Fruit fly (Drosophila melanogaster) whole organism, embryonic: Measurements from ENCODE around the gene dah.

Source experiments
- ATbp ChIP-seq: fragments of 200-800 bp; sonication (Bioruptor generic); optimal IDR thresholded peaks from 2 replicates; lab custom pipeline; 2017; ENCODE audit warnings: missing biosample characterization, mild to moderate bottlenecking, missing genetic modification characterization, missing genetic modification reagents
- Antp ChIP-seq: fragments of 200-800 bp; sonication (Bioruptor generic); optimal IDR thresholded peaks from 3 replicates; lab custom pipeline; 2016; ENCODE audit warnings: missing biosample characterization, missing genetic modification characterization
- Asciz ChIP-seq: fragments of 200-800 bp; sonication (Bioruptor generic); optimal IDR thresholded peaks from 2 replicates; lab custom pipeline; 2017; ENCODE audit warnings: missing biosample characterization, mild to moderate bottlenecking, missing genetic modification characterization, missing genetic modification reagents
- Bdp1 ChIP-seq: fragments of 200-800 bp; sonication (Bioruptor generic); optimal IDR thresholded peaks from 3 replicates; lab custom pipeline; 2016; ENCODE audit warnings: missing biosample characterization, missing genetic modification characterization
- CG12155 ChIP-seq: fragments of 200-800 bp; sonication (Bioruptor generic); optimal IDR thresholded peaks from 3 replicates; lab custom pipeline; 2016; ENCODE audit warnings: missing biosample characterization, missing genetic modification characterization
- CG13894 ChIP-seq: fragments of 200-800 bp; sonication (Bioruptor generic); optimal IDR thresholded peaks from 3 replicates; lab custom pipeline; 2018; ENCODE audit warnings: missing biosample characterization, mild to moderate bottlenecking, missing genetic modification characterization, moderate library complexity
- CG14710 ChIP-seq: fragments of 200-800 bp; sonication (Bioruptor generic); optimal IDR thresholded peaks from 3 replicates; lab custom pipeline; 2019; ENCODE audit warnings: missing biosample characterization, mild to moderate bottlenecking, missing genetic modification characterization, moderate library complexity
- CG15073 ChIP-seq: fragments of 200-800 bp; sonication (Bioruptor generic); optimal IDR thresholded peaks from 2 replicates; lab custom pipeline; 2016; ENCODE audit warnings: missing biosample characterization, missing genetic modification characterization
- CG15514 ChIP-seq: fragments of 200-800 bp; sonication (Bioruptor generic); optimal IDR thresholded peaks from 3 replicates; lab custom pipeline; 2017; ENCODE audit warnings: missing biosample characterization, missing genetic modification characterization, mild to moderate bottlenecking, moderate library complexity, missing genetic modification reagents
- CG1602 ChIP-seq: fragments of 200-800 bp; sonication (Bioruptor generic); optimal IDR thresholded peaks from 3 replicates; lab custom pipeline; 2016; ENCODE audit warnings: missing biosample characterization, missing genetic modification characterization
- CG2875 ChIP-seq: fragments of 200-800 bp; sonication (Bioruptor generic); optimal IDR thresholded peaks from 2 replicates; lab custom pipeline; 2017; ENCODE audit warnings: missing biosample characterization, mild to moderate bottlenecking, missing genetic modification characterization, missing genetic modification reagents
- CG33213 ChIP-seq: fragments of 200-800 bp; sonication (Bioruptor generic); optimal IDR thresholded peaks from 3 replicates; lab custom pipeline; 2016; ENCODE audit warnings: missing biosample characterization, missing genetic modification characterization
- CG34422 ChIP-seq: fragments of 200-800 bp; sonication (Bioruptor generic); IDR thresholded peaks from 3 replicates; pipeline ENCODE4 v1.3.6; 2022; ENCODE audit warnings: missing biosample characterization, missing genetic modification characterization
- CG3726 ChIP-seq: fragments of 200-800 bp; sonication (Bioruptor generic); IDR thresholded peaks from 3 replicates; pipeline ENCODE4, ENCODE4 v1.3.6; 2022; ENCODE audit warnings: missing biosample characterization, missing genetic modification characterization
- CG3847 ChIP-seq: fragments of 200-800 bp; sonication (Bioruptor generic); IDR thresholded peaks from 2 replicates; pipeline ENCODE4 v1.3.6; 2022; ENCODE audit warnings: missing biosample characterization, missing genetic modification characterization
- CG4328 ChIP-seq: fragments of 200-800 bp; sonication (Bioruptor generic); optimal IDR thresholded peaks from 3 replicates; lab custom pipeline; 2017; ENCODE audit warnings: missing biosample characterization, missing genetic modification reagents, missing genetic modification characterization
- CG4707 ChIP-seq: fragments of 200-800 bp; sonication (Bioruptor generic); optimal IDR thresholded peaks from 2 replicates; lab custom pipeline; 2018; ENCODE audit warnings: missing biosample characterization, mild to moderate bottlenecking, missing genetic modification characterization, moderate library complexity
- CG4820 ChIP-seq: fragments of 200-800 bp; sonication (Bioruptor generic); optimal IDR thresholded peaks from 3 replicates; lab custom pipeline; 2016; ENCODE audit warnings: missing biosample characterization, missing genetic modification characterization
- CG6683 ChIP-seq: fragments of 200-800 bp; sonication (Bioruptor generic); optimal IDR thresholded peaks from 2 replicates; lab custom pipeline; 2017; ENCODE audit warnings: missing biosample characterization, mild to moderate bottlenecking, missing genetic modification characterization, missing genetic modification reagents
- CG7963 ChIP-seq: fragments of 200-800 bp; sonication (Bioruptor generic); IDR thresholded peaks from 3 replicates; pipeline ENCODE4 v1.3.6; 2022; ENCODE audit warnings: missing biosample characterization, missing genetic modification characterization; ENCODE audit not compliant: partially characterized antibody
- CG8281 ChIP-seq: fragments of 200-800 bp; sonication (Bioruptor generic); optimal IDR thresholded peaks from 2 replicates; lab custom pipeline; 2018; ENCODE audit warnings: missing biosample characterization, mild to moderate bottlenecking, missing genetic modification characterization, moderate library complexity
- CG8944 ChIP-seq: fragments of 200-800 bp; sonication (Bioruptor generic); optimal IDR thresholded peaks from 3 replicates; lab custom pipeline; 2016; ENCODE audit warnings: missing biosample characterization, missing genetic modification characterization
- D ChIP-seq, 2 experiments: fragments of 200-800 bp in 1 of 2; fragments of >200 bp in 1 of 2; sonication (Bioruptor generic) in 1 of 2; optimal IDR thresholded peaks; 2 replicates in 1 of 2; 3 replicates in 1 of 2; lab custom pipeline; 2017; ENCODE audit warnings: mild to moderate bottlenecking in 1 of 2, missing biosample characterization in 1 of 2, missing genetic modification characterization in 1 of 2, missing genetic modification reagents in 1 of 2
- Dbx ChIP-seq: fragments of 200-800 bp; sonication (Bioruptor generic); IDR thresholded peaks from 3 replicates; pipeline ENCODE4 v1.3.6; 2022; ENCODE audit warnings: missing biosample characterization, missing genetic modification characterization
- Eip74EF ChIP-seq, 2 experiments: fragments of 200-800 bp in 1 of 2; fragments of >200 bp in 1 of 2; sonication (Bioruptor generic) in 1 of 2; optimal IDR thresholded peaks; 2 replicates each; lab custom pipeline; 2017 to 2019; ENCODE audit warnings: missing biosample characterization in 2 of 2, missing genetic modification characterization in 2 of 2, mild to moderate bottlenecking in 1 of 2, moderate library complexity in 1 of 2
- Hmx ChIP-seq: fragments of 200-800 bp; sonication (Bioruptor generic); optimal IDR thresholded peaks from 2 replicates; lab custom pipeline; 2016; ENCODE audit warnings: missing biosample characterization, missing genetic modification characterization
- Hr51 ChIP-seq, 2 experiments: fragments of 200-800 bp; sonication (Bioruptor generic); optimal IDR thresholded peaks; 2 replicates in 1 of 2; 3 replicates in 1 of 2; lab custom pipeline; 2016 to 2018; ENCODE audit warnings: missing biosample characterization in 2 of 2, missing genetic modification characterization in 2 of 2, mild to moderate bottlenecking in 1 of 2, moderate library complexity in 1 of 2
- MESR4 ChIP-seq: fragments of 200-800 bp; sonication (Bioruptor generic); optimal IDR thresholded peaks from 2 replicates; lab custom pipeline; 2018; ENCODE audit warnings: missing biosample characterization, mild to moderate bottlenecking, missing genetic modification characterization, moderate library complexity
- Meics ChIP-seq: fragments of 200-800 bp; sonication (Bioruptor generic); optimal IDR thresholded peaks from 2 replicates; lab custom pipeline; 2017; ENCODE audit warnings: missing biosample characterization, mild to moderate bottlenecking, missing genetic modification characterization
- NfI ChIP-seq: fragments of 200-800 bp; sonication (Bioruptor generic); optimal IDR thresholded peaks from 3 replicates; lab custom pipeline; 2018; ENCODE audit warnings: missing biosample characterization, mild to moderate bottlenecking, missing genetic modification characterization, moderate library complexity
- Xrp1 ChIP-seq: fragments of 200-800 bp; sonication (Bioruptor generic); IDR thresholded peaks from 2 replicates; pipeline ENCODE4 v1.3.6; 2022; ENCODE audit warnings: missing biosample characterization, missing genetic modification characterization
- YL-1 ChIP-seq: fragments of 200-800 bp; sonication (Bioruptor generic); optimal IDR thresholded peaks from 3 replicates; lab custom pipeline; 2017; ENCODE audit warnings: missing biosample characterization, mild to moderate bottlenecking, missing genetic modification characterization
- ab ChIP-seq: fragments of 200-800 bp; sonication (Bioruptor generic); optimal IDR thresholded peaks from 2 replicates; lab custom pipeline; 2016; ENCODE audit warnings: missing biosample characterization, missing genetic modification characterization
- cas ChIP-seq: fragments of 200-800 bp; sonication (Bioruptor generic); IDR thresholded peaks from 2 replicates; pipeline ENCODE4 v1.3.6; 2022; ENCODE audit warnings: missing biosample characterization, missing genetic modification characterization
- caup ChIP-seq: fragments of 200-800 bp; sonication (Bioruptor generic); optimal IDR thresholded peaks from 3 replicates; lab custom pipeline; 2017; ENCODE audit warnings: missing biosample characterization, mild to moderate bottlenecking, missing genetic modification characterization, moderate library complexity; ENCODE audit not compliant: severe bottlenecking
- dimm ChIP-seq: fragments of 200-800 bp; sonication (Bioruptor generic); IDR thresholded peaks from 2 replicates; pipeline ENCODE4 v1.3.6; 2022; ENCODE audit warnings: missing biosample characterization, missing genetic modification characterization
- fd64A ChIP-seq: fragments of 200-800 bp; sonication (Bioruptor generic); optimal IDR thresholded peaks from 3 replicates; lab custom pipeline; 2018; ENCODE audit warnings: missing biosample characterization, mild to moderate bottlenecking, missing genetic modification characterization
- gce ChIP-seq: fragments of 200-800 bp; sonication (Bioruptor generic); IDR thresholded peaks from 3 replicates; pipeline ENCODE4 v1.3.6; 2022; ENCODE audit warnings: missing biosample characterization, missing genetic modification characterization
- gem ChIP-seq: fragments of 200-800 bp; sonication (Bioruptor generic); optimal IDR thresholded peaks from 2 replicates; lab custom pipeline; 2019; ENCODE audit warnings: missing biosample characterization, mild to moderate bottlenecking, missing genetic modification characterization, moderate library complexity
- ind ChIP-seq: fragments of 200-800 bp; sonication (Bioruptor generic); optimal IDR thresholded peaks from 3 replicates; lab custom pipeline; 2016; ENCODE audit warnings: missing biosample characterization, missing genetic modification characterization
- mam ChIP-seq: fragments of 200-800 bp; sonication (Bioruptor generic); optimal IDR thresholded peaks from 3 replicates; lab custom pipeline; 2016; ENCODE audit warnings: missing biosample characterization, missing genetic modification characterization
- nom ChIP-seq: fragments of 200-800 bp; sonication (Bioruptor generic); optimal IDR thresholded peaks from 2 replicates; lab custom pipeline; 2017; ENCODE audit warnings: missing biosample characterization, missing genetic modification characterization, mild to moderate bottlenecking, moderate library complexity, missing genetic modification reagents
- pan ChIP-seq, 4 experiments: fragments of >200 bp in 3 of 4; fragments of 200-800 bp in 1 of 4; sonication (Bioruptor generic) in 1 of 4; optimal IDR thresholded peaks in 3 of 4; IDR thresholded peaks in 1 of 4; 2 replicates each; pipeline versions ENCODE4 v1.3.6 to Lab custom; 2017 to 2022; ENCODE audit warnings: missing biosample characterization in 2 of 4, missing genetic modification characterization in 2 of 4, mixed read lengths in 1 of 4
- pho ChIP-seq: fragments of 200-800 bp; sonication (Bioruptor generic); optimal IDR thresholded peaks from 2 replicates; lab custom pipeline; 2016; ENCODE audit warnings: missing biosample characterization, missing genetic modification characterization
- so ChIP-seq: fragments of 200-800 bp; sonication (Bioruptor generic); IDR thresholded peaks from 3 replicates; pipeline ENCODE4 v1.3.6; 2022; ENCODE audit warnings: missing biosample characterization, missing genetic modification characterization
- wor ChIP-seq: fragments of 200-800 bp; sonication (Bioruptor generic); IDR thresholded peaks from 2 replicates; pipeline ENCODE4 v1.3.6; 2022; ENCODE audit warnings: missing biosample characterization, missing genetic modification characterization

Gene dah

DNA sequence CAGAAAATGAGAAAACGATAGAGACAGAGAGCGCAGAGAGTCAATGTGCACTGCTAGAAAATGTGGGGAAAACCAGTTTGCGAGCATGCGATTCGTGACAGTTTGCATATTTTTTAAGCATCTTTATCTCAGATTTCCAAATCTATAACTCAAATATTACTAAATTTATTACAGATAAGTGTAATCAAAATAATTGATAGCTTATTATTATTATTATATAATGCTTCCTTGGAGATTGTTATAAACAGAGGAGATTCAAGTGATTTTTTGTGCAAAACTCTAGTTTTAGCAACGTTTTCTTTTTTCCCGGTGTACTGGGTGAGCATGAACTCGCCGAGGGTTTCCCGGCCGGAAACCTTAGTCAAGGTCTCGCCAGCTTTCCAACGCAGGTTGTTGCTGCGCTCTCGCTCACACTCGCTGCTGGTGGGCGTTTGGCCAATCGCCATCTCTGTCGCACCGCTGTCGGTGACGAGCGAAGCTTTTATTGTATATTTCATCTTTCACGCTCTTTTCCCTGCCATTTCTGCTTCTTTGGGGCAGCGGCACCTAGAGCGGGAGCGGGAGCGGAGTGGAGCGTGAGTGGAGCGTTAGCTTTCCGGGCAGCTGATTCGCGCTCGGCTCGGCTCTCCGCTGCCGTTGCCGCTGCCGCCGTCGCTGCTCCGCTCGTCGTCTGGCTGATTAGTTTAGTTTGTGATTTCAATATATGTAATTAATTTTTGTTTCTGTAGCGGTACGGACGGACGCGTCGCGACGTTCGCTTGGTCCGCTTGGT, 29.7 kb upstream of the dah start (continued):
- TF ChIP-seq CG8944 (peak; percentile 59), YL-1 (peak; percentile 88), Xrp1 (GFP tag; lab: Robert Waterston, UW) (peak; percentile 96), CG15514 (peak; percentile 91), so (peak; percentile 97), Meics (GFP tag; lab: Kevin White, UChicago) (peak; percentile 99), CG6683 (GFP tag; lab: Kevin White, UChicago) (peak; percentile 96), Bdp1 (peak; percentile 64), Dbx (GFP tag; lab: Robert Waterston, UW) (peak; percentile 97), NfI (GFP tag; lab: Kevin White, UChicago) (peak; percentile 98), nom (peak; percentile 45), CG2875 (peak; percentile 93), cas (GFP tag; lab: Robert Waterston, UW) (peak; percentile 92), Hr51 (GFP tag; optimal IDR thresholded peaks at IDR 0.05; lab: Kevin White, UChicago) (peak; percentile 79 to 99), D (optimal IDR thresholded peaks at IDR 0.05; lab: Kevin White, UChicago) (no peak), D (GFP tag; optimal IDR thresholded peaks at IDR 0.05; lab: Kevin White, UChicago) (peak; percentile 97), CG3726 (GFP tag; lab: Robert Waterston, UW) (peak; percentile 95), wor (GFP tag; lab: Robert Waterston, UW) (peak; percentile 98), ab (peak; percentile 64), ind (GFP tag; lab: Kevin White, UChicago) (peak; percentile 98), Asciz (GFP tag; lab: Kevin White, UChicago) (peak; percentile 98), CG33213 (GFP tag; lab: Kevin White, UChicago) (peak; percentile 52), Antp (GFP tag; lab: Kevin White, UChicago) (peak; percentile 48), CG1602 (GFP tag; lab: Kevin White, UChicago) (peak; percentile 96), CG3847 (GFP tag; lab: Robert Waterston, UW) (peak; percentile 98), gem (peak; percentile 99), CG15073 (GFP tag; lab: Kevin White, UChicago) (peak; percentile 79), caup (GFP tag; lab: Kevin White, UChicago) (peak; percentile 98), mam (peak; percentile 84), CG13894 (peak; percentile 95), CG7963 (no peak), CG12155 (peak; percentile 93), CG4328 (GFP tag; lab: Kevin White, UChicago) (peak; percentile 97), CG8281 (peak; percentile 90), pho (GFP tag; lab: Kevin White, UChicago) (peak; percentile 80), CG34422 (GFP tag; lab: Robert Waterston, UW) (peak; percentile 97), Eip74EF (GFP tag; optimal IDR thresholded peaks at IDR 0.05; lab: Kevin White, UChicago) (peak in 1 of 2 experiments; percentile 98), Hmx (GFP tag; lab: Kevin White, UChicago) (peak; percentile 65), fd64A (peak; percentile 87), CG14710 (tag; lab: Kevin White, UChicago) (peak; percentile 95), CG4820 (GFP tag; lab: Kevin White, UChicago) (peak; percentile 95), pan (optimal IDR thresholded peaks at IDR 0.05; lab: Kevin White, UChicago) (no peak), pan (GFP tag; optimal IDR thresholded peaks at IDR 0.05 in 1 of 2, IDR thresholded peaks at IDR 0.05 in 1 of 2) (peak in 1 of 2 experiments; percentile 97), ATbp (GFP tag; lab: Kevin White, UChicago) (peak; percentile 97), CG4707 (GFP tag; lab: Kevin White, UChicago) (peak; percentile 85), dimm (peak; percentile 89), MESR4 (GFP tag; lab: Kevin White, UChicago) (peak; percentile 15), gce (GFP tag; lab: Robert Waterston, UW) (peak; percentile 98)
